Fruit fly (Drosophila melanogaster) whole organism, wandering third instar larva: ENCODE measurements around the gene CG7970.

Source experiments
- Abd-B ChIP-seq: fragments of >200 bp; optimal IDR thresholded peaks from 2 replicates; lab custom pipeline; 2017; ENCODE audit warnings: missing biosample characterization, missing genetic modification characterization
- CG32264 ChIP-seq: fragments of 200-800 bp; sonication (Bioruptor generic); optimal IDR thresholded peaks from 2 replicates; lab custom pipeline; 2016; ENCODE audit warnings: missing biosample characterization, missing genetic modification characterization
- CG9705 ChIP-seq: fragments of 200-800 bp; sonication (Bioruptor generic); optimal IDR thresholded peaks from 2 replicates; lab custom pipeline; 2018; ENCODE audit warnings: missing biosample characterization, mild to moderate bottlenecking, missing genetic modification characterization
- CrebA ChIP-seq: fragments of 200-800 bp; sonication (Bioruptor generic); optimal IDR thresholded peaks from 2 replicates; lab custom pipeline; 2016; ENCODE audit warnings: missing biosample characterization, mild to moderate bottlenecking, missing genetic modification characterization, borderline replicate concordance
- Dfd ChIP-seq: fragments of >200 bp; optimal IDR thresholded peaks from 2 replicates; lab custom pipeline; 2017; ENCODE audit warnings: missing biosample characterization, missing genetic modification characterization
- Dif ChIP-seq: fragments of 200-275, 200-300 bp; sonication (Bioruptor generic); optimal IDR thresholded peaks from 2 replicates; lab custom pipeline; 2018; ENCODE audit warnings: missing biosample characterization, missing genetic modification characterization; ENCODE audit not compliant: partially characterized antibody
- GATAd ChIP-seq: sonication (Bioruptor generic); optimal IDR thresholded peaks from 2 replicates; lab custom pipeline; 2016; ENCODE audit warnings: missing biosample characterization, missing genetic modification characterization
- HLH106 ChIP-seq: fragments of 200-800 bp; optimal IDR thresholded peaks from 3 replicates; lab custom pipeline; 2019; ENCODE audit warnings: missing biosample characterization, mild to moderate bottlenecking, missing genetic modification characterization, moderate library complexity
- Hnf4 ChIP-seq: fragments of 200-800 bp; sonication (Bioruptor generic); optimal IDR thresholded peaks from 2 replicates; lab custom pipeline; 2016; ENCODE audit warnings: missing biosample characterization, mild to moderate bottlenecking, missing genetic modification characterization
- Hr78 ChIP-seq: fragments of >200 bp; optimal IDR thresholded peaks from 2 replicates; lab custom pipeline; 2017; ENCODE audit warnings: missing biosample characterization, missing genetic modification characterization
- Hr83 ChIP-seq: fragments of 200-300 bp; sonication (Bioruptor generic); optimal IDR thresholded peaks from 2 replicates; lab custom pipeline; 2016; ENCODE audit warnings: missing biosample characterization, mild to moderate bottlenecking, missing genetic modification characterization, moderate library complexity; ENCODE audit not compliant: poor library complexity, severe bottlenecking
- Jra ChIP-seq: sonication (Bioruptor generic); optimal IDR thresholded peaks from 2 replicates; lab custom pipeline; 2016; ENCODE audit warnings: missing biosample characterization, missing genetic modification characterization
- Mio ChIP-seq: sonication (Bioruptor generic); optimal IDR thresholded peaks from 2 replicates; lab custom pipeline; 2016; ENCODE audit warnings: missing biosample characterization, missing genetic modification characterization
- Myc ChIP-seq: fragments of >200 bp; optimal IDR thresholded peaks from 2 replicates; lab custom pipeline; 2017
- N ChIP-seq: fragments of >200 bp; optimal IDR thresholded peaks from 2 replicates; lab custom pipeline; 2018; ENCODE audit warnings: missing biosample characterization, missing external identifiers, missing genetic modification characterization
- OdsH ChIP-seq: fragments of 200-800 bp; sonication (Bioruptor generic); optimal IDR thresholded peaks from 2 replicates; lab custom pipeline; 2016; ENCODE audit warnings: missing biosample characterization, mild to moderate bottlenecking, missing genetic modification characterization
- Rel ChIP-seq, 2 experiments: fragments of 200-800 bp; sonication (Bioruptor generic) in 1 of 2; optimal IDR thresholded peaks; 2 replicates in 1 of 2; 3 replicates in 1 of 2; lab custom pipeline; 2016 to 2019; ENCODE audit warnings: mild to moderate bottlenecking in 2 of 2, missing biosample characterization in 2 of 2, missing genetic modification characterization in 2 of 2, moderate library complexity in 1 of 2
- Sp1 ChIP-seq: fragments of 200-800 bp; sonication (Bioruptor generic); optimal IDR thresholded peaks from 3 replicates; lab custom pipeline; 2019; ENCODE audit warnings: missing biosample characterization, mild to moderate bottlenecking, missing genetic modification characterization, moderate library complexity
- Vsx2 ChIP-seq: fragments of 200-300, 225-300 bp; sonication (Bioruptor generic); optimal IDR thresholded peaks from 2 replicates; lab custom pipeline; 2018; ENCODE audit warnings: missing biosample characterization, missing genetic modification characterization; ENCODE audit not compliant: partially characterized antibody
- br ChIP-seq: fragments of 200-800 bp; sonication (Bioruptor generic); optimal IDR thresholded peaks from 2 replicates; lab custom pipeline; 2016; ENCODE audit warnings: missing biosample characterization, missing genetic modification characterization
- brk ChIP-seq: fragments of 200-800 bp; sonication (Bioruptor generic); optimal IDR thresholded peaks from 2 replicates; lab custom pipeline; 2016; ENCODE audit warnings: missing biosample characterization, mild to moderate bottlenecking, missing genetic modification characterization
- dl ChIP-seq, 2 experiments: fragments of 175-275, 200-275 bp in 1 of 2; fragments of 200-275 bp in 1 of 2; sonication (Bioruptor generic); optimal IDR thresholded peaks; lab custom pipeline; 2018; ENCODE audit warnings: mild to moderate bottlenecking in 2 of 2, missing biosample characterization in 2 of 2, missing genetic modification characterization in 2 of 2, moderate library complexity in 2 of 2; ENCODE audit not compliant: partially characterized antibody in 2 of 2, insufficient read depth in 1 of 2
- dmrt93B ChIP-seq: fragments of 200-800 bp; sonication (Bioruptor generic); optimal IDR thresholded peaks from 2 replicates; lab custom pipeline; 2018; ENCODE audit warnings: missing biosample characterization, mild to moderate bottlenecking, missing genetic modification characterization
- dsf ChIP-seq: sonication (Bioruptor generic); optimal IDR thresholded peaks from 2 replicates; lab custom pipeline; 2016; ENCODE audit warnings: missing biosample characterization, missing genetic modification characterization, borderline replicate concordance
- ey ChIP-seq: fragments of 200-800 bp; sonication (Bioruptor generic); optimal IDR thresholded peaks from 2 replicates; lab custom pipeline; 2016; ENCODE audit warnings: missing biosample characterization, missing genetic modification characterization
- foxo ChIP-seq, 2 experiments: fragments of 200-800 bp; sonication (Bioruptor generic); optimal IDR thresholded peaks; 2 replicates in 1 of 2; 3 replicates in 1 of 2; lab custom pipeline; 2016 to 2017; ENCODE audit warnings: missing biosample characterization in 2 of 2, missing genetic modification characterization in 2 of 2
- fru ChIP-seq: fragments of 200-800 bp; sonication (Bioruptor generic); optimal IDR thresholded peaks from 3 replicates; lab custom pipeline; 2016; ENCODE audit warnings: missing biosample characterization, mild to moderate bottlenecking, missing genetic modification characterization
- h ChIP-seq: fragments of 200-800 bp; sonication (Bioruptor generic); optimal IDR thresholded peaks from 3 replicates; lab custom pipeline; 2016; ENCODE audit warnings: missing biosample characterization, mild to moderate bottlenecking, missing genetic modification characterization
- jim ChIP-seq: fragments of 175-275, 200-325 bp; sonication (Bioruptor generic); optimal IDR thresholded peaks from 2 replicates; lab custom pipeline; 2016; ENCODE audit warnings: missing biosample characterization, mild to moderate bottlenecking, missing genetic modification characterization
- lola ChIP-seq: fragments of >200 bp; optimal IDR thresholded peaks from 2 replicates; lab custom pipeline; 2017; ENCODE audit warnings: missing biosample characterization, missing genetic modification characterization
- pan ChIP-seq: fragments of >200 bp; optimal IDR thresholded peaks from 2 replicates; lab custom pipeline; 2017
- psq ChIP-seq: fragments of 200-800 bp; sonication (Bioruptor generic); optimal IDR thresholded peaks from 3 replicates; lab custom pipeline; 2017; ENCODE audit warnings: missing biosample characterization, mild to moderate bottlenecking, missing genetic modification characterization, moderate library complexity
- rgr ChIP-seq: fragments of 200-800 bp; sonication (Bioruptor generic); optimal IDR thresholded peaks from 3 replicates; lab custom pipeline; 2016; ENCODE audit warnings: missing biosample characterization, mild to moderate bottlenecking, missing genetic modification characterization
- sage ChIP-seq: fragments of 200-800 bp; sonication (Bioruptor generic); optimal IDR thresholded peaks from 2 replicates; lab custom pipeline; 2016; ENCODE audit warnings: missing biosample characterization, mild to moderate bottlenecking, missing genetic modification characterization
- sv ChIP-seq: fragments of 200-800 bp; sonication (Bioruptor generic); optimal IDR thresholded peaks from 3 replicates; lab custom pipeline; 2016; ENCODE audit warnings: missing biosample characterization, missing genetic modification characterization
- tai ChIP-seq: sonication (Bioruptor generic); optimal IDR thresholded peaks from 2 replicates; lab custom pipeline; 2016; ENCODE audit warnings: missing biosample characterization, missing genetic modification characterization
- usp ChIP-seq: fragments of >200 bp; optimal IDR thresholded peaks from 2 replicates; lab custom pipeline; 2017; ENCODE audit warnings: missing biosample characterization, missing genetic modification characterization
- woc ChIP-seq: sonication (Bioruptor generic); optimal IDR thresholded peaks from 2 replicates; lab custom pipeline; 2016; ENCODE audit warnings: missing biosample characterization, mild to moderate bottlenecking, missing genetic modification characterization

CG7970 gene

DNA sequence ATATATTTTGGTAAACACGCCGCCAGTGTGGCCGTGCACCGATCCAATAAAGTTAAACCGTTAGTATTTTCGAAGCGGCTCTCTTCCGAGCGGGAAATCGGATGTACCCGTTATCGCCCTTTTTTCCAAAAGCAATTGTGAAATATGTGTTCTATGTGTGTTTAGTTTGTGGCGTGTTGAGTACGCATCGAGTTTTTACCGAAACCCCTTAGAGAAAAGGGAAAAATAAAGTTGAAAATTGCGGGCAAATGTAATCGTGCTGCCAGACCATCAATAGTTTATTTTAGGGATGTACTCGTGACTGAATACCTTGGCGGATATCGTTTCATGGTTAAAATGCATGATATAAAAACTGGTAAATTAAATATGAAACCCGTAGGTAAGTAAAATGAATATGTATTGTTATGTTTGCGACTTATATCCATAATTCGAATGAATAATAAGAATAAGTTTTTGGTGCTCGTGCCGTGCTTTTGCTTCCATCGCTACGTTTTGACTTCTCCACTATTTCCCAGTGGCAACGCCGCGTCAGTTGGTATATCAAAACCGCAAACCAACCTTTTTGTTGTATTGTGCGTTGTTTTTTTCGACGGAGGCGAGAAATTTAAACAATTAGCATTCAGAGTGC lies 13.3 kb upstream of the CG7970 start, which contains the start of the genes Mettl2 and Bgb (continued):
- TF ChIP-seq Hnf4 = no peak
- TF ChIP-seq Abd-B (GFP tag; lab: Kevin White, UChicago) = no peak
- peak; percentile 82 for TF ChIP-seq br (GFP tag; lab: Kevin White, UChicago)
- no peak for TF ChIP-seq sage (GFP tag; lab: Kevin White, UChicago)
- TF ChIP-seq sv (GFP tag; lab: Kevin White, UChicago) = peak; percentile 62
- no peak for TF ChIP-seq Myc
- no peak for TF ChIP-seq Dif
- peak; percentile 56 for TF ChIP-seq CG32264 (GFP tag; lab: Kevin White, UChicago)
- TF ChIP-seq Jra (GFP tag; lab: Kevin White, UChicago) = no peak
- no peak for TF ChIP-seq lola
- TF ChIP-seq Sp1 (GFP tag; lab: Kevin White, UChicago) = peak; percentile 54
- TF ChIP-seq Mio = no peak
- TF ChIP-seq usp (GFP tag; lab: Kevin White, UChicago) = no peak
- TF ChIP-seq Dfd (GFP tag; lab: Kevin White, UChicago) = no peak
- TF ChIP-seq Hr83 (GFP tag; lab: Kevin White, UChicago) = peak; percentile 8
- no peak for TF ChIP-seq Vsx2 (GFP tag; lab: Kevin White, UChicago)
- peak; percentile 86 for TF ChIP-seq h (GFP tag; lab: Kevin White, UChicago)
- peak; percentile 83 for TF ChIP-seq ey
- no peak for TF ChIP-seq dsf
- no peak for TF ChIP-seq GATAd (GFP tag; lab: Kevin White, UChicago)

DNA sequence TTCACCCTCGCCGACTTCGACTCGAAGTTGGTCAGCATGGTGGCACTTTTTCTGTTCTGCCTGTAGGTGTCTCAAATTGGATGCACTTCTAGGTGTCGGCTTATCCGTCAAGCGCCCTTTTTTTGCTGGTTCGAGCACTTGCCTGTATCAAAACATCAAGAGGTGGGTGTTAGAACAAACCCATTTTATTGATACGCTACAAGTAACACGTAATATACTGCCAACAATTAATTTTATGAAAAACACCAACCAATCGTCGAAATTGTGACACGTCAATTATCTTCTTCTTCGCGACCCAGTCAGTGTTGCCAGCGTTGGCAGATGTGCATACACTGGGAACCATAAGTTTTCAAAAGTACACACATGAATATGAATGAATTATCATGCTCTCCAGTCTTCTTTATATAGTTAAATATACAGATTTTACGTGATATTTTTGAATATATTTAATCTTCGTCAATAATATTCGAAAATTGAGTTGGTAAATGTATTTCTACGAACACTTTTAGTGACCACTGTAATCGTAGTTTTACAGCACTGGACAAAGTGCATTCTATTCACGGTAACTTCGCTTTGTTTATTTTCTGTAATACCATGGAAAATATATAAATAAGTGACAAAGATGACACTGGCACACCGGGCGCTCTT lies 7.5 kb upstream of the CG7970 start, which contains the start of the genes alphaCOP and CG13919:
alphaCOP (minus strand) TSS at position 280 of the 648 bp plus-strand sequence.
CG13919 (plus strand) TSS at position 548 of the 648 bp plus-strand sequence.
- TF ChIP-seq Abd-B (GFP tag; lab: Kevin White, UChicago) = no peak
- peak; percentile 89 for TF ChIP-seq dmrt93B
- TF ChIP-seq br (GFP tag; lab: Kevin White, UChicago) = peak; percentile 96
- no peak for TF ChIP-seq Dfd (GFP tag; lab: Kevin White, UChicago)
- peak; percentile 97 for TF ChIP-seq sv (GFP tag; lab: Kevin White, UChicago)
- peak; percentile 91 for TF ChIP-seq CG32264 (GFP tag; lab: Kevin White, UChicago)
- TF ChIP-seq ey = peak; percentile 95
- no peak for TF ChIP-seq brk
- TF ChIP-seq N (GFP tag; lab: Kevin White, UChicago) = no peak
- TF ChIP-seq Mio = peak; percentile 60
- no peak for TF ChIP-seq Hnf4
- no peak for TF ChIP-seq Dif
- TF ChIP-seq fru (GFP tag; lab: Kevin White, UChicago) = peak; percentile 95
- TF ChIP-seq Jra (GFP tag; lab: Kevin White, UChicago) = peak; percentile 96
- peak; percentile 80 to 98 for TF ChIP-seq foxo (GFP tag; optimal IDR thresholded peaks at IDR 0.05; lab: Kevin White, UChicago)
- TF ChIP-seq psq (GFP tag; lab: Kevin White, UChicago) = peak; percentile 95
- TF ChIP-seq CG9705 = peak; percentile 86
- peak; percentile 83 for TF ChIP-seq Hr83 (GFP tag; lab: Kevin White, UChicago)
- TF ChIP-seq OdsH = peak; percentile 97
- TF ChIP-seq sage (GFP tag; lab: Kevin White, UChicago) = no peak
- TF ChIP-seq GATAd (GFP tag; lab: Kevin White, UChicago) = peak; percentile 78
- TF ChIP-seq HLH106 (tag; lab: Kevin White, UChicago) = peak; percentile 98
- no peak for TF ChIP-seq tai (GFP tag; lab: Kevin White, UChicago)
- TF ChIP-seq jim = no peak
- peak; percentile 96 for TF ChIP-seq woc (GFP tag; lab: Kevin White, UChicago)
- no peak for TF ChIP-seq Vsx2 (GFP tag; lab: Kevin White, UChicago)
- TF ChIP-seq Rel (GFP tag; optimal IDR thresholded peaks at IDR 0.05; lab: Kevin White, UChicago) = peak; percentile 88
- TF ChIP-seq Rel (tag; optimal IDR thresholded peaks at IDR 0.05; lab: Kevin White, UChicago) = peak; percentile 83
- no peak for TF ChIP-seq pan (lab: Kevin White, UChicago)
- peak; percentile 97 for TF ChIP-seq Sp1 (GFP tag; lab: Kevin White, UChicago)
- TF ChIP-seq CrebA = no peak
- peak; percentile 32 for TF ChIP-seq Myc
- peak; percentile 94 for TF ChIP-seq dsf
- no peak for TF ChIP-seq usp (GFP tag; lab: Kevin White, UChicago)
- no peak for TF ChIP-seq lola
- TF ChIP-seq dl (GFP tag; optimal IDR thresholded peaks at IDR 0.05; lab: Kevin White, UChicago; ENCODE audit: insufficient read depth in 1 of 2, partially characterized antibody in 2 of 2) = no peak
- TF ChIP-seq rgr = peak; percentile 98
- peak; percentile 99 for TF ChIP-seq h (GFP tag; lab: Kevin White, UChicago)
- no peak for TF ChIP-seq Hr78 (GFP tag; lab: Kevin White, UChicago)
